Worm (Caenorhabditis elegans): ENCODE data around the gene sdz-10.

Gene sdz-10

ce11 chrII:2772166-2772565 lies at the start of gene sdz-10:
Gene sdz-10, minus strand, starts transcription at chrII:2772266.
- TF ChIP-seq mep-1 (tag; optimal IDR thresholded peaks at IDR 0.05): no peak
- TF ChIP-seq ceh-39 (tag; optimal IDR thresholded peaks at IDR 0.05): peak; percentile 18

- TF ChIP-seq mls-2 (tag; optimal IDR thresholded peaks at IDR 0.05) (no peak), flh-1 (GFP tag; optimal IDR thresholded peaks at IDR 0.05) (no peak), snpc-4 (tag; optimal IDR thresholded peaks at IDR 0.05) (no peak), lsy-2 (tag; optimal IDR thresholded peaks at IDR 0.05) (no peak), bed-3 (GFP tag; optimal IDR thresholded peaks at IDR 0.05) (no peak)
Measured at ce11 chrII:2816676-2817075, 44.6 kb upstream of the sdz-10 start, which contains the start of gene set-13. Gene set-13, plus strand, starts transcription at chrII:2816976.

ce11 chrII:2815444-2815843 lies 43.4 kb upstream of the sdz-10 start, which contains the start of gene K12H6.2:
Gene K12H6.2, minus strand, starts transcription at chrII:2815544.
- TF ChIP-seq cnd-1 (tag; optimal IDR thresholded peaks at IDR 0.05): no peak
- TF ChIP-seq bed-3 (GFP tag; optimal IDR thresholded peaks at IDR 0.05): no peak
- no peak for TF ChIP-seq lsy-2 (tag; optimal IDR thresholded peaks at IDR 0.05)
- peak; percentile 46 for TF ChIP-seq zip-8 (tag; optimal IDR thresholded peaks at IDR 0.05)

- TF ChIP-seq mep-1 (tag; optimal IDR thresholded peaks at IDR 0.05) (no peak), sem-2 (GFP tag; optimal IDR thresholded peaks at IDR 0.05) (no peak), unc-39 (tag; optimal IDR thresholded peaks at IDR 0.05) (no peak), pha-4 (tag; optimal IDR thresholded peaks at IDR 0.05) (no peak), bed-3 (GFP tag; optimal IDR thresholded peaks at IDR 0.05) (no peak), sptf-1 (tag; optimal IDR thresholded peaks at IDR 0.05) (no peak), cnd-1 (tag; optimal IDR thresholded peaks at IDR 0.05) (no peak), nhr-2 (tag; optimal IDR thresholded peaks at IDR 0.05) (no peak), mab-5 (tag; optimal IDR thresholded peaks at IDR 0.05) (no peak), mls-2 (tag; optimal IDR thresholded peaks at IDR 0.05) (no peak), unc-62 (GFP tag; optimal IDR thresholded peaks at IDR 0.05) (no peak)
Measured at ce11 chrII:2815017-2815416, 43.0 kb upstream of the sdz-10 start.

ce11 chrII:2807674-2808206 lies 35.7 kb upstream of the sdz-10 start, which contains the start of gene K12H6.12:
Gene K12H6.12, plus strand, starts transcription at chrII:2808156.
- TF ChIP-seq ceh-39 (tag; optimal IDR thresholded peaks at IDR 0.05) (no peak), nhr-28 (tag; optimal IDR thresholded peaks at IDR 0.05) (no peak)

ce11 chrII:2805566-2805965 lies 33.5 kb upstream of the sdz-10 start:
- no peak for TF ChIP-seq cnd-1 (tag; optimal IDR thresholded peaks at IDR 0.05)
- TF ChIP-seq hlh-1 (tag; optimal IDR thresholded peaks at IDR 0.05): no peak
- no peak for TF ChIP-seq lsy-2 (tag; optimal IDR thresholded peaks at IDR 0.05)
- no peak for TF ChIP-seq nhr-12 (tag; optimal IDR thresholded peaks at IDR 0.05)
- no peak for TF ChIP-seq bed-3 (GFP tag; optimal IDR thresholded peaks at IDR 0.05)
- TF ChIP-seq ces-1 (GFP tag; optimal IDR thresholded peaks at IDR 0.05): no peak
- TF ChIP-seq nhr-237 (tag; optimal IDR thresholded peaks at IDR 0.05): no peak
- TF ChIP-seq blmp-1 (tag; optimal IDR thresholded peaks at IDR 0.05): no peak
- no peak for TF ChIP-seq M03D4.4 (tag; optimal IDR thresholded peaks at IDR 0.05)
- no peak for TF ChIP-seq tbx-8 (GFP tag; optimal IDR thresholded peaks at IDR 0.05)
- no peak for TF ChIP-seq mls-2 (tag; optimal IDR thresholded peaks at IDR 0.05)
- TF ChIP-seq nhr-2 (tag; optimal IDR thresholded peaks at IDR 0.05): no peak

- no peak for TF ChIP-seq flh-1 (GFP tag; optimal IDR thresholded peaks at IDR 0.05)
- no peak for TF ChIP-seq hlh-1 (tag; optimal IDR thresholded peaks at IDR 0.05)
- no peak for TF ChIP-seq lsy-2 (tag; optimal IDR thresholded peaks at IDR 0.05)
- no peak for TF ChIP-seq nhr-28 (tag; optimal IDR thresholded peaks at IDR 0.05)
- TF ChIP-seq mls-2 (tag; optimal IDR thresholded peaks at IDR 0.05): no peak
- TF ChIP-seq lin-32 (GFP tag; optimal IDR thresholded peaks at IDR 0.05): no peak
- no peak for TF ChIP-seq ces-1 (GFP tag; optimal IDR thresholded peaks at IDR 0.05)
- no peak for TF ChIP-seq ceh-43 (GFP tag; optimal IDR thresholded peaks at IDR 0.05)
- TF ChIP-seq sptf-1 (tag; optimal IDR thresholded peaks at IDR 0.05): no peak
- no peak for TF ChIP-seq ceh-83 (GFP tag; optimal IDR thresholded peaks at IDR 0.05)
- no peak for TF ChIP-seq nhr-2 (tag; optimal IDR thresholded peaks at IDR 0.05)
- TF ChIP-seq elt-3 (tag; optimal IDR thresholded peaks at IDR 0.05): no peak
Measured at ce11 chrII:2804949-2805348, 32.9 kb upstream of the sdz-10 start.
